Fruit fly (Drosophila melanogaster): ENCODE data around the gene Desat1.

DNA sequence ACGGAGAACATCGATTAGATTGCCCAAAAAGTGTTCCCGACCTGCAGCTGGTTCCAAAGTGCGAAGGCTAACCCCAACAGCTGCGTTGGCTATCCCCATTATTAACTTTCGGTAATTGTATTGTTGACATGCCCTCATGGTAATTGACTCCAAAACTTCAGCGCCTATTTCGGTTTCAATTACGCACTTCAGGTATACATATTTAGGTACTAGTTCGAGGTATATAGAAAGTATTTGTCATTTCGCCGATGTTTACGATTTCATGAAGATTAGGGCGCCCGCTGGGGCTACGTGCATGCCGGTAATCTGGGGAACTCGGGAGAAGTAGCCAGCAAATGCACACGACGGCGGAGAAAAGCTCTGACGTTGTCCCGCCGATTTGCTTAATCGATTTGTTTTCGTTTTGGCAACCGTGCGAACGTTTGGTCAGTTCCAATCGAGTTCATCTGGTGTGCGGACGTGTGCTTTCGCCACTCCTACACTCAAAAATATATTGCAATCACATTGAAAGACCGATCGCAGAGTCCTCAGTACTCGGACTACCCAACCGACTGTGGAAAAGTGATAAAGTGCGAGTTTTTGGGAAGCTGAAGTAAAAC lies 1.7 kb downstream of the Desat1 start:
- TF ChIP-seq CG7045 (GFP tag; optimal IDR thresholded peaks at IDR 0.05) (no peak), cnc (optimal IDR thresholded peaks at IDR 0.05) (no peak), CG12768 (GFP tag; optimal IDR thresholded peaks at IDR 0.05) (peak; percentile 79)

Measured in whole organism, adult.